Fruit fly (Drosophila melanogaster) whole organism, embryonic: ENCODE results near the gene mnd.
A peak's percentile ranks its signal among the peaks of the same experiment; 100 is the strongest.

Source experiments
- Awh ChIP-seq: fragments of 200-800 bp; sonication (Bioruptor generic); IDR thresholded peaks from 2 replicates; pipeline ENCODE4, ENCODE4 v1.3.6; 2022; ENCODE audit warnings: missing biosample characterization, missing genetic modification characterization
- Blimp-1 ChIP-seq: fragments of 200-800 bp; sonication (Bioruptor generic); optimal IDR thresholded peaks from 3 replicates; lab custom pipeline; 2018; ENCODE audit warnings: missing biosample characterization, missing genetic modification characterization, mild to moderate bottlenecking, moderate library complexity, missing genetic modification reagents
- CG12155 ChIP-seq: fragments of 200-800 bp; sonication (Bioruptor generic); optimal IDR thresholded peaks from 3 replicates; lab custom pipeline; 2016; ENCODE audit warnings: missing biosample characterization, missing genetic modification characterization
- CG13775 ChIP-seq: fragments of 200-800 bp; sonication (Bioruptor generic); optimal IDR thresholded peaks from 3 replicates; lab custom pipeline; 2017; ENCODE audit warnings: missing biosample characterization, mild to moderate bottlenecking, missing genetic modification characterization
- CG14860 ChIP-seq: fragments of 200-800 bp; sonication (Bioruptor generic); IDR thresholded peaks from 3 replicates; pipeline ENCODE4 v1.3.6; 2022; ENCODE audit warnings: missing biosample characterization, missing genetic modification characterization; ENCODE audit not compliant: partially characterized antibody
- CG15479 ChIP-seq: fragments of 200-800 bp; sonication (Bioruptor generic); optimal IDR thresholded peaks from 3 replicates; lab custom pipeline; 2019; ENCODE audit warnings: missing biosample characterization, mild to moderate bottlenecking, missing genetic modification characterization, moderate library complexity
- CG16813 ChIP-seq: fragments of 200-800 bp; sonication (Bioruptor generic); IDR thresholded peaks from 3 replicates; pipeline ENCODE4 v1.3.6; 2022; ENCODE audit warnings: missing biosample characterization, missing genetic modification characterization; ENCODE audit not compliant: partially characterized antibody
- CG17568 ChIP-seq: fragments of 200-800 bp; sonication (Bioruptor generic); optimal IDR thresholded peaks from 2 replicates; lab custom pipeline; 2018; ENCODE audit warnings: missing biosample characterization, mild to moderate bottlenecking, missing genetic modification characterization, moderate library complexity
- CG18262 ChIP-seq: fragments of 200-800 bp; optimal IDR thresholded peaks from 3 replicates; lab custom pipeline; 2019; ENCODE audit warnings: missing biosample characterization, mild to moderate bottlenecking, missing genetic modification characterization, moderate library complexity
- CG18476 ChIP-seq: fragments of 200-800 bp; sonication (Bioruptor generic); optimal IDR thresholded peaks from 2 replicates; lab custom pipeline; 2016; ENCODE audit warnings: missing biosample characterization, mild to moderate bottlenecking, missing genetic modification characterization
- CG2120 ChIP-seq: fragments of 200-800 bp; sonication (Bioruptor generic); optimal IDR thresholded peaks from 3 replicates; lab custom pipeline; 2016; ENCODE audit warnings: missing biosample characterization, missing genetic modification characterization
- CG3726 ChIP-seq: fragments of 200-800 bp; sonication (Bioruptor generic); IDR thresholded peaks from 3 replicates; pipeline ENCODE4, ENCODE4 v1.3.6; 2022; ENCODE audit warnings: missing biosample characterization, missing genetic modification characterization
- CG3847 ChIP-seq: fragments of 200-800 bp; sonication (Bioruptor generic); IDR thresholded peaks from 2 replicates; pipeline ENCODE4 v1.3.6; 2022; ENCODE audit warnings: missing biosample characterization, missing genetic modification characterization
- CG4820 ChIP-seq: fragments of 200-800 bp; sonication (Bioruptor generic); optimal IDR thresholded peaks from 3 replicates; lab custom pipeline; 2016; ENCODE audit warnings: missing biosample characterization, missing genetic modification characterization
- CG6175 ChIP-seq: fragments of 200-800 bp; sonication (Bioruptor generic); IDR thresholded peaks from 3 replicates; pipeline ENCODE4 v1.3.6; 2022; ENCODE audit warnings: missing biosample characterization, missing genetic modification characterization
- CG6254 ChIP-seq: fragments of 200-800 bp; sonication (Bioruptor generic); optimal IDR thresholded peaks from 3 replicates; lab custom pipeline; 2017; ENCODE audit warnings: mild to moderate bottlenecking, missing biosample characterization, missing genetic modification reagents, missing genetic modification characterization
- CG6272 ChIP-seq: fragments of 200-800 bp; sonication (Bioruptor generic); IDR thresholded peaks from 2 replicates; pipeline ENCODE4 v1.3.6; 2022; ENCODE audit warnings: missing biosample characterization, missing genetic modification characterization
- CG8924 ChIP-seq: fragments of 200-800 bp; optimal IDR thresholded peaks from 3 replicates; lab custom pipeline; 2019; ENCODE audit warnings: missing biosample characterization, mild to moderate bottlenecking, missing genetic modification characterization, moderate library complexity
- CG9797 ChIP-seq: fragments of 200-800 bp; sonication (Bioruptor generic); optimal IDR thresholded peaks from 3 replicates; lab custom pipeline; 2018; ENCODE audit warnings: missing biosample characterization, mild to moderate bottlenecking, missing genetic modification characterization
- D ChIP-seq, 2 experiments: fragments of 200-800 bp in 1 of 2; fragments of >200 bp in 1 of 2; sonication (Bioruptor generic) in 1 of 2; optimal IDR thresholded peaks; 2 replicates in 1 of 2; 3 replicates in 1 of 2; lab custom pipeline; 2017; ENCODE audit warnings: mild to moderate bottlenecking in 1 of 2, missing biosample characterization in 1 of 2, missing genetic modification characterization in 1 of 2, missing genetic modification reagents in 1 of 2
- Drgx ChIP-seq: fragments of 200-800 bp; sonication (Bioruptor generic); IDR thresholded peaks from 2 replicates; pipeline ENCODE4 v1.3.6; 2022; ENCODE audit warnings: missing biosample characterization, missing genetic modification characterization
- Elba2 ChIP-seq: fragments of 200-800 bp; sonication (Bioruptor generic); optimal IDR thresholded peaks from 3 replicates; lab custom pipeline; 2016; ENCODE audit warnings: missing biosample characterization, missing genetic modification characterization
- Ets65A ChIP-seq: fragments of 200-800 bp; sonication (Bioruptor generic); peaks from one replicate; lab custom pipeline; 2016; ENCODE audit warnings: missing biosample characterization, missing genetic modification characterization
- Kr ChIP-seq: fragments of 200-800 bp; sonication (Bioruptor generic); optimal IDR thresholded peaks from 2 replicates; lab custom pipeline; 2017; ENCODE audit warnings: missing biosample characterization, mild to moderate bottlenecking, missing genetic modification characterization
- Max ChIP-seq: fragments of 200-800 bp; sonication (Bioruptor generic); optimal IDR thresholded peaks from 2 replicates; lab custom pipeline; 2016; ENCODE audit warnings: missing biosample characterization, mild to moderate bottlenecking, missing genetic modification characterization
- NC2α ChIP-seq: fragments of 200-800 bp; sonication (Bioruptor generic); optimal IDR thresholded peaks from 2 replicates; lab custom pipeline; 2016; ENCODE audit warnings: missing biosample characterization, missing genetic modification characterization
- bcd ChIP-seq: fragments of 200-800 bp; sonication (Bioruptor generic); optimal IDR thresholded peaks from 2 replicates; lab custom pipeline; 2017; ENCODE audit warnings: missing biosample characterization, mild to moderate bottlenecking, missing genetic modification characterization
- chm ChIP-seq: fragments of 200-800 bp; sonication (Bioruptor generic); IDR thresholded peaks from 2 replicates; pipeline ENCODE4 v1.3.6; 2022; ENCODE audit warnings: missing biosample characterization, missing genetic modification characterization
- corto ChIP-seq: fragments of 200-800 bp; sonication (Bioruptor generic); optimal IDR thresholded peaks from 2 replicates; lab custom pipeline; 2016; ENCODE audit warnings: missing biosample characterization, mild to moderate bottlenecking, missing genetic modification characterization, moderate library complexity
- crol ChIP-seq: fragments of 200-800 bp; sonication (Bioruptor generic); IDR thresholded peaks from 2 replicates; pipeline ENCODE4 v1.3.6; 2022; ENCODE audit warnings: missing biosample characterization, missing genetic modification characterization
- dimm ChIP-seq: fragments of 200-800 bp; sonication (Bioruptor generic); IDR thresholded peaks from 2 replicates; pipeline ENCODE4 v1.3.6; 2022; ENCODE audit warnings: missing biosample characterization, missing genetic modification characterization
- dmrt11E ChIP-seq: fragments of 200-800 bp; sonication (Bioruptor generic); optimal IDR thresholded peaks from 3 replicates; lab custom pipeline; 2018; ENCODE audit warnings: missing biosample characterization, mild to moderate bottlenecking, missing genetic modification characterization, moderate library complexity
- dmrt99B ChIP-seq: fragments of 200-800 bp; sonication (Bioruptor generic); optimal IDR thresholded peaks from 2 replicates; lab custom pipeline; 2018; ENCODE audit warnings: missing biosample characterization, mild to moderate bottlenecking, missing genetic modification characterization, moderate library complexity
- ems ChIP-seq: fragments of 200-800 bp; sonication (Bioruptor generic); optimal IDR thresholded peaks from 3 replicates; lab custom pipeline; 2016; ENCODE audit warnings: missing biosample characterization, missing genetic modification characterization
- grn ChIP-seq: fragments of 200-800 bp; sonication (Bioruptor generic); optimal IDR thresholded peaks from 3 replicates; lab custom pipeline; 2017; ENCODE audit warnings: missing biosample characterization, missing genetic modification characterization
- gro ChIP-seq: fragments of 200-800 bp; sonication (Bioruptor generic); optimal IDR thresholded peaks from 2 replicates; lab custom pipeline; 2016; ENCODE audit warnings: missing biosample characterization, missing genetic modification characterization
- insv ChIP-seq, 2 experiments: fragments of 200-800 bp; sonication (Bioruptor generic); optimal IDR thresholded peaks; 3 replicates each; lab custom pipeline; 2016 to 2018; ENCODE audit warnings: missing biosample characterization in 2 of 2, missing genetic modification characterization in 2 of 2
- lmd ChIP-seq: fragments of 200-800 bp; sonication (Bioruptor generic); IDR thresholded peaks from 2 replicates; pipeline ENCODE4 v1.3.6; 2022; ENCODE audit warnings: missing biosample characterization, missing genetic modification characterization
- phol ChIP-seq: fragments of 200-800 bp; sonication (Bioruptor generic); optimal IDR thresholded peaks from 3 replicates; lab custom pipeline; 2018; ENCODE audit warnings: missing biosample characterization, mild to moderate bottlenecking, missing genetic modification characterization, moderate library complexity
- salm ChIP-seq: fragments of 200-800 bp; sonication (Bioruptor generic); optimal IDR thresholded peaks from 2 replicates; lab custom pipeline; 2018; ENCODE audit warnings: missing biosample characterization, mild to moderate bottlenecking, missing genetic modification characterization
- slou ChIP-seq: fragments of 200-800 bp; sonication (Bioruptor generic); optimal IDR thresholded peaks from 3 replicates; lab custom pipeline; 2016; ENCODE audit warnings: missing biosample characterization, missing genetic modification characterization
- sna ChIP-seq: fragments of 200-800 bp; sonication (Bioruptor generic); IDR thresholded peaks from 2 replicates; pipeline ENCODE4 v1.3.6; 2022; ENCODE audit warnings: missing biosample characterization, missing genetic modification characterization; ENCODE audit not compliant: partially characterized antibody
- sug ChIP-seq: fragments of 200-800 bp; optimal IDR thresholded peaks from 2 replicates; lab custom pipeline; 2019; ENCODE audit warnings: missing biosample characterization, mild to moderate bottlenecking, missing genetic modification characterization, moderate library complexity
- tio ChIP-seq: fragments of 200-800 bp; sonication (Bioruptor generic); optimal IDR thresholded peaks from 2 replicates; lab custom pipeline; 2017; ENCODE audit warnings: missing biosample characterization, missing genetic modification characterization, inconsistent platforms
- z ChIP-seq: fragments of 200-800 bp; sonication (Bioruptor generic); IDR thresholded peaks from 3 replicates; pipeline ENCODE4 v1.3.6; 2022; ENCODE audit warnings: missing biosample characterization, missing genetic modification characterization
- zen ChIP-seq: fragments of 200-800 bp; sonication (Bioruptor generic); optimal IDR thresholded peaks from 3 replicates; lab custom pipeline; 2018; ENCODE audit warnings: missing biosample characterization, mild to moderate bottlenecking, missing genetic modification characterization, moderate library complexity

Gene mnd

DNA sequence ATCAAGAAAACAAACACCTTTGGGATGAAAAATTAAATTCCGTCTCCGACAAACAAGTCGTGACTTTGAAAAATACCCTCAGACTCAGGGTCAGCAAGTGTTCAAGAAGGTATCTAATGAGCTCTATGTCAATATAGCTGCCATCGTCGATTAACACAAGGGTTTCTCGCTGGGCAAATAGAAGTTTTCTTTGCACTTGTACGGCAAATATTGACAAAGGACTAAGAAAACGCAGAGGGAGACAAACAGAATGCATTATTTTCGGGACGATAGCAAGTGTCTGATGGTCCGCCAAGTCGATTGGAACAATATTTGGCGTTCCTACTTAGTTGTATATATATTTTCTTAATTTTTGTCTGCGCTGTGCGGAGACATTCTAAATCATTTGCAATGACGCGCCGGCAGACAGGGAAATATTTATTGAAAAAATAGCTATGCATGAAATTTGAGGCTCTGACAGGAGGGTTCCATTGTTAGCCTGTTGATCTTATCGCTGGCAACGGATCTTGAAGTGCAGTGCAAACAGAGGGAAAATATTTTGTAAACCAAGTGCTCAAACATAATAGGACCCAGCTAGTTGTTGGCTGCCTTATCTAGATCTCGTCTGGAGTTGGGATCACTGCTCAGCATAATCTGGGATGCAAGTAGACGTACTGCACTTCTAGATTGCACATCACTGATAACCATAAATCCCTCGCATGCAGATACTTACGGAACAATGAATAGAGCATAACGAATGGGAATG, 28.4 kb upstream of the mnd start (continued):
- TF ChIP-seq sna (GFP tag; lab: Robert Waterston, UW) (no peak), Awh (GFP tag; lab: Robert Waterston, UW) (no peak), CG3726 (GFP tag; lab: Robert Waterston, UW) (no peak), corto (GFP tag; lab: Kevin White, UChicago) (no peak), CG16813 (no peak), z (GFP tag; lab: Robert Waterston, UW) (no peak), bcd (no peak), CG2120 (GFP tag; lab: Kevin White, UChicago) (no peak), CG13775 (no peak), ems (GFP tag; lab: Kevin White, UChicago) (no peak), sug (tag; lab: Kevin White, UChicago) (no peak), salm (tag; lab: Kevin White, UChicago) (no peak), CG8924 (tag; lab: Kevin White, UChicago) (peak; percentile 72)

DNA sequence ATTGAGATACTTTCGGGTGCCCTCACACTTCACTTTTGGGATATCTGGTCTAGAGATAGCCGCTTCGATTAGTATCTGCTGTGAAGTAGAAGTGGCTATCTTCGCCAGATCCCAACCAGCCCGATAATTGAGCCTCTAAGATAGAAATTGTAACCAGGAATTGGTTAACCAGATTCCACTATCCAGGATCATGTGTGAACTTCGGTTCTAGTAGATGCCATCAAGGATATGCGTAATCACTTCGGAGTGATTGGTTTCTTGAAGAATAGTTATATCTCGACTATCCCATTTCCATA, 27.9 kb upstream of the mnd start:
- no peak for TF ChIP-seq Drgx (GFP tag; lab: Robert Waterston, UW)
- no peak for TF ChIP-seq NC2α (GFP tag; lab: Kevin White, UChicago)
- peak; percentile 94 for TF ChIP-seq CG15479
- no peak for TF ChIP-seq CG4820 (GFP tag; lab: Kevin White, UChicago)
- TF ChIP-seq ems (GFP tag; lab: Kevin White, UChicago) = no peak
- no peak for TF ChIP-seq dmrt11E (tag; lab: Kevin White, UChicago)
- peak; percentile 75 for TF ChIP-seq grn
- TF ChIP-seq Kr (GFP tag; lab: Kevin White, UChicago) = no peak
- TF ChIP-seq dimm (GFP tag; lab: Robert Waterston, UW) = no peak
- peak; percentile 18 for TF ChIP-seq Ets65A (GFP tag; lab: Kevin White, UChicago)
- TF ChIP-seq D (optimal IDR thresholded peaks at IDR 0.05; lab: Kevin White, UChicago) = peak; percentile 23
- no peak for TF ChIP-seq D (GFP tag; optimal IDR thresholded peaks at IDR 0.05; lab: Kevin White, UChicago)
- TF ChIP-seq tio (GFP tag; lab: Kevin White, UChicago) = no peak

DNA sequence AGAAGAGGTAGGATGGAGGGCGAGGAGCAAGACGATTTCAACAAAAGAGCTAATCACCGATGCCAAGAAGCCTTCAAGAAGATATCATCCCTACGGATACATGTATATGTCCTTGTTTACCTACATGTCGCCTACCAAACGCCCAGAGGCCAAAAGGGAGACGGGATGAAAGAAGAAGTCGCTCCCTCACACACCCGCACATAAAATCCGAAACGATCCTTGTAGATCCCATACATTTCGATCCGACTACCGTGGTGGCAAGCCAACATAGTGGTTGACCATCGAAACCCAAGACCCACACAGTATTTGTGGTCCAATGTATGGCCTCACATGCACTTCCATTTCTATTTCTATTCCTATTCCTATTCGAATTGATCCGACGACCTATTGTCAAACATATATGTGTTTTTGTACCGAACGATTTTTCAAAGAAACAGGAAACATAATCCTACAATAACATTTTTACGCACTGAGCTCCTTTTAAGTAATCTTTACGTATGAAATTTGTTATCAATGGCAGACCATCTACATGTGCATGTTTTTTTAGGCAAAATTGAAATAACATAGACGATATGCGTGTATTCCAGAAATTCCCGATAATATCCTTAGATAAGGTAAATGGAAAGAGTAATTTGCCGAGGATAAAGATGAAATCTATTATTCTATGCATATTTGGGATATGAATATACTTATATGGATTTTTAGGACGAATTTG, 26.1 kb upstream of the mnd start:
- TF ChIP-seq CG3847 (GFP tag; lab: Robert Waterston, UW) (no peak), chm (GFP tag; lab: Robert Waterston, UW) (peak; percentile 49; the same call in 1 of the 2 replicates), CG18476 (GFP tag; lab: Kevin White, UChicago) (no peak), gro (GFP tag; lab: Kevin White, UChicago) (no peak), crol (GFP tag; lab: Robert Waterston, UW) (no peak), zen (tag; lab: Kevin White, UChicago) (peak; percentile 74), insv (GFP tag; optimal IDR thresholded peaks at IDR 0.05; lab: Kevin White, UChicago) (peak in 1 of 2 experiments; percentile 77), CG6254 (GFP tag; lab: Kevin White, UChicago) (no peak), Blimp-1 (GFP tag; lab: Kevin White, UChicago) (no peak), Max (GFP tag; lab: Kevin White, UChicago) (no peak), slou (GFP tag; lab: Kevin White, UChicago) (no peak), CG6272 (GFP tag; lab: Robert Waterston, UW) (no peak), lmd (no peak), salm (tag; lab: Kevin White, UChicago) (no peak), Elba2 (no peak), CG12155 (no peak), CG17568 (no peak), dmrt99B (no peak), CG18262 (no peak), CG14860 (GFP tag; lab: Robert Waterston, UW) (no peak), CG9797 (GFP tag; lab: Kevin White, UChicago) (no peak), phol (tag; lab: Kevin White, UChicago) (no peak), CG6175 (no peak)
